Worm (Caenorhabditis elegans) whole organism, L4/young adult: ENCODE results near the gene ZK688.11.

ENCODE experiments used
- W03F9.2 ChIP-seq: fragments of 150-350 bp; optimal IDR thresholded peaks from 2 replicates; lab custom pipeline; 2014; ENCODE audit warnings: missing biosample characterization, missing genetic modification characterization
- dao-5 ChIP-seq: sonication (generic microtip); optimal IDR thresholded peaks from 2 replicates; lab custom pipeline; 2016; ENCODE audit warnings: missing genotype, missing genetic modification characterization, moderate library complexity, missing compliant biosample characterization
- him-1 ChIP-seq: sonication (generic microtip); optimal IDR thresholded peaks from 2 replicates; lab custom pipeline; 2016; ENCODE audit warnings: missing genotype, missing genetic modification reagents, missing genetic modification characterization, missing compliant biosample characterization

DNA sequence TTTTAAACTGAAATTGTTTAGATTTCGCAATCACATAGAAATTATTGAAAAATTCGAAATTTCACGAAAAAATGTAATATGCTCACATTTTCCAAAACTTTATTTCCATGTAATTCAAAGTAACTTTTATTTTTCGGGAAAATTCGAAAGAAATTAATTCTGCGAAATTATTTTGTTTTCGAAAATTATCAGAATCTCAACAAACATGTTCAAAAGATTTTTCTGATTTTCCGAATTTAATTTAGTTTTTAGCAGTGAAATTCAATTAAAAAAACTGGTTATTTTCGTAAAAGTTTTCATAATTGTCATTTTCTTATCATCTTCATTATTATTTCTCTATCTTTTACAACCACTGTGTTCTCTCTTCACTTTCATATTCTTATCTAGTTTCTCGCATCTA, 48.5 kb upstream of the ZK688.11 start, which contains the start of gene ran-2:
- TF ChIP-seq him-1 (tag; lab: Kevin White, UChicago) = no peak
- TF ChIP-seq dao-5 (tag; lab: Kevin White, UChicago) = no peak
- TF ChIP-seq W03F9.2 (tag; lab: Kevin White, UChicago) = no peak
